Worm (Caenorhabditis elegans) whole organism, L4 larva: ENCODE measurements around the gene ins-39.

ENCODE experiments used
- F44E2.7 ChIP-seq: fragments of 200-800 bp; sonication (Bioruptor generic); IDR thresholded peaks from 2 replicates; pipeline ENCODE4 v2.1.2; 2022; ENCODE audit warnings: missing genetic modification characterization, missing compliant biosample characterization
- F49E8.2 ChIP-seq: sonication (generic microtip); optimal IDR thresholded peaks from 2 replicates; lab custom pipeline; 2016; ENCODE audit warnings: missing compliant biosample characterization, mild to moderate bottlenecking, missing genetic modification characterization, borderline replicate concordance
- T20F7.1 ChIP-seq: fragments of 200-800 bp; sonication (Bioruptor generic); optimal IDR thresholded peaks from 2 replicates; lab custom pipeline; 2018; ENCODE audit warnings: mild to moderate bottlenecking, missing genetic modification characterization, missing compliant biosample characterization
- Y48G9A.11 ChIP-seq: fragments of 200-800 bp; sonication (Bioruptor generic); IDR thresholded peaks from 2 replicates; pipeline ENCODE4 v1.3.6; 2022; ENCODE audit warnings: missing genetic modification reagents, missing genetic modification characterization, missing compliant biosample characterization
- Y75B8A.6 ChIP-seq: fragments of 200-800 bp; sonication (Bioruptor generic); IDR thresholded peaks from 2 replicates; pipeline ENCODE4 v1.3.6; 2022; ENCODE audit warnings: missing genetic modification reagents, missing genetic modification characterization, missing compliant biosample characterization
- ZK546.5 ChIP-seq, 2 experiments: sonication (generic microtip); optimal IDR thresholded peaks; 2 replicates each; lab custom pipeline; 2017; ENCODE audit warnings: missing biosample characterization in 2 of 2, missing genetic modification characterization in 2 of 2
- aha-1 ChIP-seq: fragments of 150-350 bp; peaks from one replicate; lab custom pipeline; 2014; ENCODE audit warnings: missing biosample characterization, missing genetic modification characterization
- aly-2 ChIP-seq: sonication (generic microtip); optimal IDR thresholded peaks from 2 replicates; lab custom pipeline; 2018; ENCODE audit warnings: missing biosample characterization, missing genetic modification characterization
- ama-1 ChIP-seq: fragments of 150-350 bp; optimal IDR thresholded peaks from 2 replicates; lab custom pipeline; 2014; ENCODE audit warnings: inconsistent platforms, mixed read lengths
- arid-1 ChIP-seq: fragments of 200-800 bp; sonication (Bioruptor generic); conservative IDR thresholded peaks from 2 replicates; pipeline ENCODE4 v1.3.6; 2022; ENCODE audit warnings: missing genetic modification reagents, missing genetic modification characterization, missing compliant biosample characterization
- attf-4 ChIP-seq: sonication (generic microtip); optimal IDR thresholded peaks from 3 replicates; lab custom pipeline; 2017; ENCODE audit warnings: missing biosample characterization, missing genetic modification characterization
- daf-8 ChIP-seq: fragments of 200-800 bp; sonication (Bioruptor generic); IDR thresholded peaks from 2 replicates; pipeline ENCODE4 v1.3.6; 2022; ENCODE audit warnings: missing genetic modification characterization, missing compliant biosample characterization
- dmd-6 ChIP-seq: fragments of 200-800 bp; sonication (Bioruptor generic); IDR thresholded peaks from 2 replicates; pipeline ENCODE4 v1.3.6; 2022; ENCODE audit warnings: missing genetic modification reagents, missing genetic modification characterization, missing compliant biosample characterization
- dpl-1 ChIP-seq: fragments of 150-350 bp; optimal IDR thresholded peaks from 2 replicates; lab custom pipeline; 2014; ENCODE audit warnings: missing biosample characterization, missing genetic modification reagents, missing genetic modification characterization
- dve-1 ChIP-seq: sonication (generic microtip); optimal IDR thresholded peaks from 2 replicates; lab custom pipeline; 2017; ENCODE audit warnings: antibody characterized with exemption, mild to moderate bottlenecking, missing genetic modification characterization, missing compliant biosample characterization; ENCODE audit not compliant: insufficient read depth
- egl-27 ChIP-seq: sonication (generic microtip); optimal IDR thresholded peaks from 3 replicates; lab custom pipeline; 2017; ENCODE audit warnings: missing biosample characterization, missing genetic modification reagents, missing genetic modification characterization
- hif-1 ChIP-seq, 2 experiments: sonication (generic microtip); optimal IDR thresholded peaks; 2 replicates each; lab custom pipeline; 2016 to 2017; ENCODE audit warnings: missing compliant biosample characterization in 2 of 2, missing genetic modification characterization in 2 of 2, missing genetic modification reagents in 2 of 2, missing genotype in 2 of 2, mild to moderate bottlenecking in 1 of 2
- jun-1 ChIP-seq: fragments of 150-350 bp; optimal IDR thresholded peaks from 2 replicates; lab custom pipeline; 2014; ENCODE audit warnings: missing biosample characterization, missing genetic modification reagents, missing genetic modification characterization
- lim-7 ChIP-seq: fragments of 200-800 bp; sonication (Bioruptor generic); IDR thresholded peaks from 2 replicates; pipeline ENCODE4 v1.3.6; 2022; ENCODE audit warnings: missing genetic modification characterization, missing compliant biosample characterization
- lin-29 ChIP-seq: fragments of 200-800 bp; sonication (Bioruptor generic); IDR thresholded peaks from 2 replicates; pipeline ENCODE4 v1.3.6; 2022; ENCODE audit warnings: missing genetic modification reagents, missing genetic modification characterization, missing compliant biosample characterization
- lin-38 ChIP-seq: fragments of 200-800 bp; sonication (Bioruptor generic); IDR thresholded peaks from 2 replicates; pipeline ENCODE4 v1.3.6; 2022; ENCODE audit warnings: missing genetic modification reagents, missing genetic modification characterization, missing compliant biosample characterization
- lin-39 ChIP-seq: fragments of 150-350 bp; optimal IDR thresholded peaks from 2 replicates; lab custom pipeline; 2014; ENCODE audit warnings: missing biosample characterization, missing genetic modification reagents, missing genetic modification characterization
- madf-5 ChIP-seq, 2 experiments: fragments of 200-800 bp; sonication (Bioruptor generic); IDR thresholded peaks; 2 replicates each; pipeline ENCODE4 v1.3.6; 2022; ENCODE audit warnings: missing compliant biosample characterization in 2 of 2, missing genetic modification characterization in 2 of 2
- madf-9 ChIP-seq: fragments of 200-800 bp; sonication (Bioruptor generic); conservative IDR thresholded peaks from 2 replicates; pipeline ENCODE4 v1.3.6; 2022; ENCODE audit warnings: missing genetic modification reagents, missing genetic modification characterization, missing compliant biosample characterization
- mdl-1 ChIP-seq, 2 experiments: fragments of 150-350 bp in 1 of 2; sonication (generic microtip) in 1 of 2; optimal IDR thresholded peaks; 2 replicates each; lab custom pipeline; 2014 to 2017; ENCODE audit warnings: missing biosample characterization in 2 of 2, missing genetic modification characterization in 2 of 2
- mdt-29 ChIP-seq: fragments of 200-800 bp; sonication (Bioruptor generic); IDR thresholded peaks from 2 replicates; pipeline ENCODE4 v1.3.6; 2022; ENCODE audit warnings: missing genetic modification reagents, missing genetic modification characterization, missing compliant biosample characterization
- mes-2 ChIP-seq: sonication (generic microtip); optimal IDR thresholded peaks from 2 replicates; lab custom pipeline; 2016; ENCODE audit warnings: missing genotype, mild to moderate bottlenecking, missing genetic modification characterization, missing compliant biosample characterization; ENCODE audit not compliant: poor library complexity, severe bottlenecking
- nhr-10 ChIP-seq: fragments of 150-350 bp; optimal IDR thresholded peaks from 2 replicates; lab custom pipeline; 2014; ENCODE audit warnings: missing biosample characterization, missing genetic modification characterization
- nhr-102 ChIP-seq: sonication (generic microtip); optimal IDR thresholded peaks from 2 replicates; lab custom pipeline; 2016; ENCODE audit warnings: mild to moderate bottlenecking, missing genetic modification characterization, moderate library complexity, missing compliant biosample characterization
- nhr-11 ChIP-seq: fragments of 150-350 bp; optimal IDR thresholded peaks from 2 replicates; lab custom pipeline; 2014; ENCODE audit warnings: missing biosample characterization, missing genetic modification characterization
- nhr-111 ChIP-seq: fragments of 200-800 bp; sonication (Bioruptor generic); optimal IDR thresholded peaks from 2 replicates; lab custom pipeline; 2018; ENCODE audit warnings: mild to moderate bottlenecking, missing genetic modification characterization, missing compliant biosample characterization
- nhr-25 ChIP-seq: sonication (generic microtip); optimal IDR thresholded peaks from 2 replicates; lab custom pipeline; 2017; ENCODE audit warnings: missing genetic modification characterization, mild to moderate bottlenecking, missing compliant biosample characterization, antibody characterized with exemption, moderate library complexity, borderline replicate concordance; ENCODE audit not compliant: insufficient read depth
- nhr-28 ChIP-seq: fragments of 150-350 bp; optimal IDR thresholded peaks from 2 replicates; lab custom pipeline; 2014; ENCODE audit warnings: missing biosample characterization, missing genetic modification characterization
- nhr-41 ChIP-seq: fragments of 200-800 bp; sonication (Bioruptor generic); IDR thresholded peaks from 2 replicates; pipeline ENCODE4 v1.3.6; 2022; ENCODE audit warnings: missing genetic modification reagents, missing genetic modification characterization, missing compliant biosample characterization
- nhr-42 ChIP-seq: fragments of 200-800 bp; sonication (Bioruptor generic); IDR thresholded peaks from 2 replicates; pipeline ENCODE4 v1.3.6; 2022; ENCODE audit warnings: missing genetic modification characterization, missing compliant biosample characterization
- nhr-48 ChIP-seq: sonication (generic microtip); optimal IDR thresholded peaks from 2 replicates; lab custom pipeline; 2016; ENCODE audit warnings: mild to moderate bottlenecking, missing genetic modification characterization, missing compliant biosample characterization
- nhr-76 ChIP-seq: fragments of 150-350 bp; optimal IDR thresholded peaks from 2 replicates; lab custom pipeline; 2014; ENCODE audit warnings: missing biosample characterization, missing genetic modification characterization
- pha-4 ChIP-seq, 2 experiments: fragments of 150-350 bp in 1 of 2; fragments of 200-800 bp in 1 of 2; sonication (Bioruptor generic) in 1 of 2; IDR thresholded peaks in 1 of 2; optimal IDR thresholded peaks in 1 of 2; 2 replicates each; pipeline versions ENCODE4 v1.3.6 to Lab custom; 2014 to 2022; ENCODE audit warnings: missing genetic modification characterization in 2 of 2, missing genetic modification reagents in 2 of 2, missing biosample characterization in 1 of 2, missing compliant biosample characterization in 1 of 2
- php-3 ChIP-seq: fragments of 200-800 bp; sonication (Bioruptor generic); IDR thresholded peaks from 2 replicates; pipeline ENCODE4 v1.3.6; 2022; ENCODE audit warnings: missing genetic modification reagents, missing genetic modification characterization, missing compliant biosample characterization
- rbr-2 ChIP-seq: sonication (generic microtip); optimal IDR thresholded peaks from 2 replicates; lab custom pipeline; 2016; ENCODE audit warnings: missing genotype, missing genetic modification characterization, missing compliant biosample characterization
- sdz-12 ChIP-seq: fragments of 200-800 bp; sonication (Bioruptor generic); optimal IDR thresholded peaks from 2 replicates; lab custom pipeline; 2018; ENCODE audit warnings: mild to moderate bottlenecking, missing genetic modification characterization, missing compliant biosample characterization
- set-16 ChIP-seq: fragments of 200-800 bp; sonication (Bioruptor generic); IDR thresholded peaks from 2 replicates; pipeline ENCODE4 v1.3.6; 2022; ENCODE audit warnings: missing genetic modification reagents, missing genetic modification characterization, missing compliant biosample characterization
- tra-1 ChIP-seq: fragments of 200-800 bp; sonication (Bioruptor generic); IDR thresholded peaks from 2 replicates; pipeline ENCODE4 v1.3.6; 2022; ENCODE audit warnings: missing genetic modification reagents, missing genetic modification characterization, missing compliant biosample characterization
- unc-39 ChIP-seq: sonication (generic microtip); optimal IDR thresholded peaks from 2 replicates; lab custom pipeline; 2017; ENCODE audit warnings: missing biosample characterization, missing genetic modification characterization
- unc-62 ChIP-seq, 3 experiments: fragments of 150-350 bp in 1 of 3; sonication (generic microtip); optimal IDR thresholded peaks in 2 of 3; peaks in 1 of 3; 1 replicate in 1 of 3; 2 replicates in 2 of 3; lab custom pipeline; 2014 to 2017; ENCODE audit warnings: missing biosample characterization in 3 of 3, missing genetic modification characterization in 3 of 3, missing genetic modification reagents in 3 of 3, missing genotype in 1 of 3
- zfp-3 ChIP-seq: fragments of 200-800 bp; sonication (Bioruptor generic); conservative IDR thresholded peaks from 2 replicates; pipeline ENCODE4 v1.3.6; 2022; ENCODE audit warnings: missing genetic modification reagents, missing genetic modification characterization, missing compliant biosample characterization
- zip-11 ChIP-seq: fragments of 200-800 bp; sonication (Bioruptor generic); IDR thresholded peaks from 2 replicates; pipeline ENCODE4 v1.3.6; 2022; ENCODE audit warnings: missing genetic modification characterization, missing compliant biosample characterization
- ztf-7 ChIP-seq: fragments of 150-350 bp; optimal IDR thresholded peaks from 2 replicates; lab custom pipeline; 2014; ENCODE audit warnings: missing biosample characterization, missing genetic modification characterization

Gene ins-39

ce11 chrX:1389382-1389983 lies 45.3 kb upstream of the ins-39 start (continued):
- peak; percentile 58 for TF ChIP-seq dpl-1 (GFP tag; lab: Kevin White, UChicago)
- TF ChIP-seq lin-29: peak; percentile 61; the same call in 1 of the 2 replicates
- peak; percentile 93 for TF ChIP-seq ztf-7 (tag; lab: Kevin White, UChicago)
- TF ChIP-seq Y75B8A.6 (GFP tag; lab: Robert Waterston, UW): no peak
- TF ChIP-seq php-3: peak; percentile 87
- TF ChIP-seq dmd-6 (GFP tag; lab: Robert Waterston, UW): peak; percentile 88
- TF ChIP-seq nhr-10 (tag; lab: Kevin White, UChicago): peak; percentile 92
- peak; percentile 98 for TF ChIP-seq nhr-102 (tag; lab: Kevin White, UChicago)
- TF ChIP-seq egl-27: no peak
- TF ChIP-seq nhr-41 (GFP tag; lab: Robert Waterston, UW): no peak
- TF ChIP-seq ama-1 (lab: Kevin White, UChicago): no peak
- TF ChIP-seq hif-1 (tag; optimal IDR thresholded peaks at IDR 0.05; lab: Kevin White, UChicago): peak; percentile 49 to 54
- TF ChIP-seq nhr-11 (tag; lab: Kevin White, UChicago): peak; percentile 94
- no peak for TF ChIP-seq lim-7
- no peak for TF ChIP-seq zip-11 (GFP tag; lab: Robert Waterston, UW)
- TF ChIP-seq ZK546.5 (tag; optimal IDR thresholded peaks at IDR 0.05; lab: Kevin White, UChicago): peak in 1 of 2 experiments; percentile 55
- TF ChIP-seq tra-1 (GFP tag; lab: Robert Waterston, UW): peak; percentile 86
- TF ChIP-seq lin-38: peak; percentile 72
- peak; percentile 86 for TF ChIP-seq madf-9 (GFP tag; lab: Robert Waterston, UW)
- peak; percentile 94 for TF ChIP-seq dve-1
- TF ChIP-seq T20F7.1 (GFP tag; lab: Kevin White, UChicago): peak; percentile 88
- TF ChIP-seq nhr-28: peak; percentile 77
- TF ChIP-seq nhr-48 (tag; lab: Kevin White, UChicago): peak; percentile 93
- no peak for TF ChIP-seq F49E8.2 (tag; lab: Kevin White, UChicago)
- TF ChIP-seq nhr-42: peak; percentile 96
- TF ChIP-seq arid-1 (GFP tag; lab: Robert Waterston, UW): no peak; the same call in 1 of the 2 replicates
- no peak for TF ChIP-seq aly-2
- peak; percentile 89 for TF ChIP-seq nhr-76
- peak; percentile 97 for TF ChIP-seq rbr-2 (tag; lab: Kevin White, UChicago)
- peak; percentile 69 to 85 for TF ChIP-seq mdl-1 (tag; optimal IDR thresholded peaks at IDR 0.05; lab: Kevin White, UChicago)
- TF ChIP-seq zfp-3: peak; percentile 74
- no peak for TF ChIP-seq daf-8
- TF ChIP-seq Y48G9A.11 (GFP tag; lab: Robert Waterston, UW): 0 out of 2 replicates have a peak, but pooled peaks have one; percentile 29
- peak; percentile 44 for TF ChIP-seq aha-1 (tag; lab: Kevin White, UChicago)
- TF ChIP-seq unc-62 (GFP tag; optimal IDR thresholded peaks at IDR 0.05 in 1 of 2; lab: Kevin White, UChicago): peak; percentile 70 to 97
- TF ChIP-seq unc-62 (tag; optimal IDR thresholded peaks at IDR 0.05; lab: Kevin White, UChicago): peak; percentile 36
- TF ChIP-seq madf-5 (GFP tag; IDR thresholded peaks at IDR 0.05; lab: Robert Waterston, UW): no peak
- TF ChIP-seq mdt-29 (GFP tag; lab: Robert Waterston, UW): no peak; the same call in 1 of the 2 replicates
- TF ChIP-seq F44E2.7: no peak
- no peak for TF ChIP-seq nhr-111 (GFP tag; lab: Kevin White, UChicago)
- peak; percentile 79 for TF ChIP-seq pha-4 (GFP tag; IDR thresholded peaks at IDR 0.05; lab: Robert Waterston, UW)
- no peak for TF ChIP-seq pha-4 (tag; optimal IDR thresholded peaks at IDR 0.05; lab: Kevin White, UChicago)
- no peak for TF ChIP-seq unc-39 (tag; lab: Kevin White, UChicago)
- TF ChIP-seq set-16 (GFP tag; lab: Robert Waterston, UW): no peak
- TF ChIP-seq lin-39 (tag; lab: Kevin White, UChicago): peak; percentile 70
- peak; percentile 95 for TF ChIP-seq jun-1
- peak; percentile 87 for TF ChIP-seq mes-2 (tag; lab: Kevin White, UChicago)
- TF ChIP-seq attf-4 (tag; lab: Kevin White, UChicago): no peak
- TF ChIP-seq sdz-12 (GFP tag; lab: Kevin White, UChicago): no peak
- peak; percentile 73 for TF ChIP-seq nhr-25 (tag; lab: Kevin White, UChicago)
